Worm (Caenorhabditis elegans): ENCODE results near the gene F13E9.15.

Gene F13E9.15

DNA sequence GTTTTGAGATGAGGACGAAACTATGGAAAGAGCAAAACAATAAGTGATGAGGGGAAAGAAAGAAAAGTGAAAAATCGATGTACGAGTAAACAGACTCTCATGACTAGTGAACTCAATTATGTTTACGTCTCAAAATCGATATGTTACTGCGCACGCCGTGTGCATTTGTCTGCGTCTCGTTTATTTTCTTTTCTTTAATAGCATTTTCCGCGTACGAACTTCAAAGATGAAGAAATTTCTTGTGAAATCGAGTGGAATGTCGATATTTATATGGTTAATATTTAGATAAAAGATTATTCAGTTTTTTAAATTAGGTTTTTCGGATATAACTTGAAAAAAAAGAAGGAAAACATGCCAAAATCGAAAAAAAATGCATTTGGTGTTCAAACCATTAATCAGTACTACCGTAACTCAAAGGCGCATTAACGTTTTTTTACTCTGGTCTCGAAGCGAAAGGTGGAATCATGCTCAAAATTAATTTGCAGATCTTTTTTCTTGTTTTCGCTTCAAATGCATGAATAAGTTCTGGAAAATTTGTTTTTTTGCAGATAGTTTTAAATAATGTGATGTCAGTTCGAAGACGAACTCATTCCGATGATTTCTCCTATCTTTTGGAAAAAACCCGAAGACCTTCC, 47.4 kb upstream of the F13E9.15 start, which contains the start of gene fic-1 (continued):
- TF ChIP-seq lsl-1 (GFP tag; optimal IDR thresholded peaks at IDR 0.05) (peak; percentile 86), repo-1 (tag; optimal IDR thresholded peaks at IDR 0.05) (no peak), lin-40 (tag; optimal IDR thresholded peaks at IDR 0.05) (no peak), snpc-1.1 (tag; optimal IDR thresholded peaks at IDR 0.05; ENCODE audit: insufficient read depth) (no peak), F22D6.2 (tag; optimal IDR thresholded peaks at IDR 0.05) (no peak), cebp-1 (GFP tag; IDR thresholded peaks at IDR 0.05) (peak; percentile 48; the same call in 1 of the 2 replicates), cebp-1 (tag; optimal IDR thresholded peaks at IDR 0.05) (peak; percentile 90), snpc-1.3 (tag; optimal IDR thresholded peaks at IDR 0.05; ENCODE audit: insufficient read depth) (no peak), somi-1 (GFP tag; optimal IDR thresholded peaks at IDR 0.05) (no peak), rec-8 (tag; optimal IDR thresholded peaks at IDR 0.05) (no peak), nhr-90 (tag; optimal IDR thresholded peaks at IDR 0.05) (no peak), sea-2 (GFP tag; IDR thresholded peaks at IDR 0.05) (no peak), chd-7 (tag; optimal IDR thresholded peaks at IDR 0.05) (no peak), T07F8.4 (tag; optimal IDR thresholded peaks at IDR 0.05) (no peak), B0261.1 (tag; optimal IDR thresholded peaks at IDR 0.05) (no peak), rcor-1 (GFP tag; IDR thresholded peaks at IDR 0.05) (peak; percentile 30; the same call in 1 of the 2 replicates), ztf-3 (GFP tag; optimal IDR thresholded peaks at IDR 0.05) (no peak), hmg-20 (GFP tag; IDR thresholded peaks at IDR 0.05) (no peak), dpff-1 (tag; optimal IDR thresholded peaks at IDR 0.05) (no peak), tbx-9 (tag; optimal IDR thresholded peaks at IDR 0.05; ENCODE audit: borderline replicate concordance) (no peak), ets-4 (GFP tag; optimal IDR thresholded peaks at IDR 0.05) (no peak), F52B5.7 (tag; optimal IDR thresholded peaks at IDR 0.05) (no peak), ceh-40 (GFP tag; IDR thresholded peaks at IDR 0.05) (no peak), madf-6 (GFP tag; IDR thresholded peaks at IDR 0.05) (peak; percentile 86), gei-17 (GFP tag; optimal IDR thresholded peaks at IDR 0.05) (no peak), ztf-28 (GFP tag; IDR thresholded peaks at IDR 0.05) (no peak), lir-1 (GFP tag; conservative IDR thresholded peaks at IDR 0.05) (no peak), sptf-2 (GFP tag; optimal IDR thresholded peaks at IDR 0.05) (no peak), ceh-27 (GFP tag; optimal IDR thresholded peaks at IDR 0.05) (peak; percentile 31), Y56A3A.18 (GFP tag; IDR thresholded peaks at IDR 0.05) (no peak), tlf-1 (GFP tag; optimal IDR thresholded peaks at IDR 0.05) (no peak), pha-4 (tag; optimal IDR thresholded peaks at IDR 0.05) (no peak), F37B4.10 (GFP tag; IDR thresholded peaks at IDR 0.05) (no peak), ama-1 (optimal IDR thresholded peaks at IDR 0.05) (no peak), ama-1 (GFP tag; optimal IDR thresholded peaks at IDR 0.05) (no peak), attf-3 (GFP tag; conservative IDR thresholded peaks at IDR 0.05) (no peak), bed-2 (GFP tag; IDR thresholded peaks at IDR 0.05) (no peak), let-526 (GFP tag; IDR thresholded peaks at IDR 0.05) (no peak), die-1 (tag; optimal IDR thresholded peaks at IDR 0.05) (no peak), unc-130 (GFP tag; optimal IDR thresholded peaks at IDR 0.05) (no peak), nfya-1 (tag; optimal IDR thresholded peaks at IDR 0.05; ENCODE audit: borderline replicate concordance, insufficient read depth) (no peak), D2030.7 (GFP tag; IDR thresholded peaks at IDR 0.05) (0 out of 2 replicates have a peak, but pooled peaks have one; percentile 19), K11D2.4 (GFP tag; IDR thresholded peaks at IDR 0.05) (no peak), akir-1 (GFP tag; optimal IDR thresholded peaks at IDR 0.05) (no peak), madf-3 (GFP tag; IDR thresholded peaks at IDR 0.05) (no peak), let-607 (tag; optimal IDR thresholded peaks at IDR 0.05) (no peak), lsy-27 (tag; optimal IDR thresholded peaks at IDR 0.05; ENCODE audit: borderline replicate concordance, insufficient read depth) (no peak), lin-26 (GFP tag; IDR thresholded peaks at IDR 0.05) (no peak)
